Fruit fly (Drosophila melanogaster): ENCODE results near the gene CG13385.

Gene CG13385

dm6 chr2L:8414887-8415883 lies 18.7 kb downstream of the CG13385 start, which contains the start of the genes CG13398 and Akap200 (continued):
- TF ChIP-seq dmrt93B (GFP tag; optimal IDR thresholded peaks at IDR 0.05): no peak
- no peak for TF ChIP-seq Dfd (GFP tag; optimal IDR thresholded peaks at IDR 0.05)
- peak; percentile 6 for TF ChIP-seq rgr (GFP tag; optimal IDR thresholded peaks at IDR 0.05)

DNA sequence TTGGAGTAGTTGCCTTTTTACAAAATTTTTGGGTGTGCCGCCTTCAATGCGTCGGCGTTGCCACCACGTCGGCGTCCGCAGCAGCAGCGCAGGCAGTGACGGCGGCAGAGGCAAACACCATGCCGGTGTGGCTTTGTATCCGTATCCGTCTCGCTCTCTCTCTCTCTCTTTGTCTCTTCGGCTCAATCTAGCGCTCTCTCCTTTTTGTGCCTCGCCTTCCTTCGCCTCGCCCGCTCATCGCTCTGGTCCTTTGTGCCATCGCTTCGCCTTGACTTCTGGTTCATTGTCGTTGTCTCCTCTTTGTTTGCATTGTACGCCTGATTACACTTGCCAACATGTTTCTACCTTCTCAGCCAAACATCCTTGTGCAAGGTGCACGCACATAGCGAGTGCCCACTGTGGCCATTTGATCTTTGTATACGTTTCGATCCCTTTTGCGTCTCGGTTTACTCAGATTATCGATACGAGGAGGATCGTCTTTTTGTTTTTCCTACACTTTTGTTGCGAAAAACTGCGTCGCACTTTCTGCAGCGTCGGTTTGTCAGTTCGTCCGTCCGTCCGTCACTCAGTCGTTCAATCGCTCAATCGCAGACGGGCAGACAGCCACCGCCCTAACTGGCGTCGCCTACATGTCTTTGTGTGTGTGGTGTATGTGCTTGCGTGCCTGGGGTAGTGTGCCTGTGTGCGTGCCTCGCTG lies 20.0 kb downstream of the CG13385 start:
- TF ChIP-seq brk (GFP tag; optimal IDR thresholded peaks at IDR 0.05) (peak; percentile 37), foxo (GFP tag; optimal IDR thresholded peaks at IDR 0.05) (peak in 1 of 2 experiments; percentile 84), Hr78 (GFP tag; optimal IDR thresholded peaks at IDR 0.05) (no peak), Abd-B (GFP tag; optimal IDR thresholded peaks at IDR 0.05) (no peak), GATAd (GFP tag; optimal IDR thresholded peaks at IDR 0.05) (no peak), CrebA (GFP tag; optimal IDR thresholded peaks at IDR 0.05; ENCODE audit: borderline replicate concordance) (no peak), HLH106 (tag; optimal IDR thresholded peaks at IDR 0.05) (peak; percentile 59), Dif (GFP tag; optimal IDR thresholded peaks at IDR 0.05; ENCODE audit: partially characterized antibody) (peak; percentile 77), dl (GFP tag; optimal IDR thresholded peaks at IDR 0.05; ENCODE audit: insufficient read depth in 1 of 2, partially characterized antibody in 2 of 2) (peak; percentile 83 to 87), Hr83 (GFP tag; optimal IDR thresholded peaks at IDR 0.05; ENCODE audit: poor library complexity, severe bottlenecking) (no peak), Vsx2 (GFP tag; optimal IDR thresholded peaks at IDR 0.05; ENCODE audit: partially characterized antibody) (peak; percentile 14), ey (GFP tag; optimal IDR thresholded peaks at IDR 0.05) (peak; percentile 81), jim (GFP tag; optimal IDR thresholded peaks at IDR 0.05) (no peak), Hnf4 (GFP tag; optimal IDR thresholded peaks at IDR 0.05) (peak; percentile 79), CG32264 (GFP tag; optimal IDR thresholded peaks at IDR 0.05) (peak; percentile 1), woc (GFP tag; optimal IDR thresholded peaks at IDR 0.05) (peak; percentile 64), sage (GFP tag; optimal IDR thresholded peaks at IDR 0.05) (peak; percentile 48), N (GFP tag; optimal IDR thresholded peaks at IDR 0.05) (no peak), OdsH (GFP tag; optimal IDR thresholded peaks at IDR 0.05) (peak; percentile 49), Jra (GFP tag; optimal IDR thresholded peaks at IDR 0.05) (peak; percentile 60), Rel (GFP tag; optimal IDR thresholded peaks at IDR 0.05) (no peak), Rel (tag; optimal IDR thresholded peaks at IDR 0.05) (peak; percentile 52), rgr (GFP tag; optimal IDR thresholded peaks at IDR 0.05) (peak; percentile 71), psq (GFP tag; optimal IDR thresholded peaks at IDR 0.05) (peak; percentile 100), h (GFP tag; optimal IDR thresholded peaks at IDR 0.05) (peak; percentile 81), CG9705 (GFP tag; optimal IDR thresholded peaks at IDR 0.05) (peak; percentile 36), Sp1 (GFP tag; optimal IDR thresholded peaks at IDR 0.05) (peak; percentile 67), br (GFP tag; optimal IDR thresholded peaks at IDR 0.05) (peak; percentile 73), dmrt93B (GFP tag; optimal IDR thresholded peaks at IDR 0.05) (peak; percentile 35), fru (GFP tag; optimal IDR thresholded peaks at IDR 0.05) (peak; percentile 84)

dm6 chr2L:8417562-8417961 lies 21.1 kb downstream of the CG13385 start:
- TF ChIP-seq tai (GFP tag; optimal IDR thresholded peaks at IDR 0.05) (no peak), CrebA (GFP tag; optimal IDR thresholded peaks at IDR 0.05; ENCODE audit: borderline replicate concordance) (no peak), Hr78 (GFP tag; optimal IDR thresholded peaks at IDR 0.05) (no peak), Rel (GFP tag; optimal IDR thresholded peaks at IDR 0.05) (no peak), Rel (tag; optimal IDR thresholded peaks at IDR 0.05) (peak; percentile 48), pan (optimal IDR thresholded peaks at IDR 0.05) (no peak), rgr (GFP tag; optimal IDR thresholded peaks at IDR 0.05) (peak; percentile 26), Dif (GFP tag; optimal IDR thresholded peaks at IDR 0.05; ENCODE audit: partially characterized antibody) (no peak), Mio (GFP tag; optimal IDR thresholded peaks at IDR 0.05) (no peak), dl (GFP tag; optimal IDR thresholded peaks at IDR 0.05; ENCODE audit: insufficient read depth in 1 of 2, partially characterized antibody in 2 of 2) (no peak), Vsx2 (GFP tag; optimal IDR thresholded peaks at IDR 0.05; ENCODE audit: partially characterized antibody) (no peak), Hnf4 (GFP tag; optimal IDR thresholded peaks at IDR 0.05) (peak; percentile 6), Myc (optimal IDR thresholded peaks at IDR 0.05) (no peak), foxo (GFP tag; optimal IDR thresholded peaks at IDR 0.05) (peak in 1 of 2 experiments; percentile 5), CG32264 (GFP tag; optimal IDR thresholded peaks at IDR 0.05) (no peak), CG9705 (GFP tag; optimal IDR thresholded peaks at IDR 0.05) (no peak), Hr83 (GFP tag; optimal IDR thresholded peaks at IDR 0.05; ENCODE audit: poor library complexity, severe bottlenecking) (peak; percentile 11), N (GFP tag; optimal IDR thresholded peaks at IDR 0.05) (no peak), h (GFP tag; optimal IDR thresholded peaks at IDR 0.05) (peak; percentile 12), HLH106 (tag; optimal IDR thresholded peaks at IDR 0.05) (peak; percentile 5), lola (GFP tag; optimal IDR thresholded peaks at IDR 0.05) (no peak), Dfd (GFP tag; optimal IDR thresholded peaks at IDR 0.05) (no peak), OdsH (GFP tag; optimal IDR thresholded peaks at IDR 0.05) (peak; percentile 41), fru (GFP tag; optimal IDR thresholded peaks at IDR 0.05) (no peak), Sp1 (GFP tag; optimal IDR thresholded peaks at IDR 0.05) (peak; percentile 21)

All from whole organism, wandering third instar larva.